Worm (Caenorhabditis elegans) whole organism, L2 larva: ENCODE measurements around the gene F08A7.1.

Experiments used
- ama-1 ChIP-seq: fragments of 150-350 bp; optimal IDR thresholded peaks from 2 replicates; lab custom pipeline; 2018; ENCODE audit warnings: inconsistent platforms
- lin-13 ChIP-seq: fragments of 150-350 bp; optimal IDR thresholded peaks from 2 replicates; lab custom pipeline; 2014; ENCODE audit warnings: missing biosample characterization, missing genetic modification reagents, missing genetic modification characterization
- nhr-23 ChIP-seq: fragments of 150-350 bp; optimal IDR thresholded peaks from 2 replicates; lab custom pipeline; 2014; ENCODE audit warnings: missing biosample characterization, missing genetic modification reagents, missing genetic modification characterization
- sem-4 ChIP-seq: fragments of 150-350 bp; optimal IDR thresholded peaks from 2 replicates; lab custom pipeline; 2014; ENCODE audit warnings: missing biosample characterization, missing genetic modification reagents, missing genetic modification characterization

ce11 chrIV:17406119-17406518, 34.3 kb upstream of the F08A7.1 start:
- TF ChIP-seq ama-1 (lab: Kevin White, UChicago) (no peak), sem-4 (tag; lab: Kevin White, UChicago) (no peak), lin-13 (GFP tag; lab: Kevin White, UChicago) (no peak), nhr-23 (tag; lab: Kevin White, UChicago) (no peak)
